Worm (Caenorhabditis elegans) whole organism, L2 larva: Measurements from ENCODE around the gene brp-1.

Experiments used
- C34F6.9 ChIP-seq: fragments of 150-350 bp; optimal IDR thresholded peaks from 2 replicates; lab custom pipeline; 2014; ENCODE audit warnings: missing biosample characterization, missing genetic modification characterization
- F13H6.1 ChIP-seq: sonication (generic microtip); optimal IDR thresholded peaks from 2 replicates; lab custom pipeline; 2016; ENCODE audit warnings: missing genetic modification characterization, missing compliant biosample characterization
- R02D3.7 ChIP-seq: fragments of 150-350 bp; optimal IDR thresholded peaks from 2 replicates; lab custom pipeline; 2014; ENCODE audit warnings: missing biosample characterization, missing genetic modification characterization
- Y55F3AM.14 ChIP-seq: fragments of 200-800 bp; sonication (Bioruptor generic); optimal IDR thresholded peaks from 2 replicates; lab custom pipeline; 2018; ENCODE audit warnings: mild to moderate bottlenecking, missing genetic modification characterization, missing compliant biosample characterization
- ZK546.5 ChIP-seq: sonication (generic microtip); optimal IDR thresholded peaks from 2 replicates; lab custom pipeline; 2017; ENCODE audit warnings: missing biosample characterization, missing genetic modification characterization
- alr-1 ChIP-seq: fragments of 150-350 bp; optimal IDR thresholded peaks from 2 replicates; lab custom pipeline; 2014; ENCODE audit warnings: missing biosample characterization, missing genetic modification characterization
- blmp-1 ChIP-seq: sonication (generic microtip); optimal IDR thresholded peaks from 2 replicates; lab custom pipeline; 2017; ENCODE audit warnings: missing genetic modification characterization, mild to moderate bottlenecking, missing compliant biosample characterization, antibody characterized with exemption, moderate library complexity; ENCODE audit not compliant: insufficient read depth
- ceh-16 ChIP-seq: fragments of 150-350 bp; optimal IDR thresholded peaks from 2 replicates; lab custom pipeline; 2014; ENCODE audit warnings: missing biosample characterization, missing genetic modification characterization
- ceh-82 ChIP-seq: fragments of 150-350 bp; optimal IDR thresholded peaks from 2 replicates; lab custom pipeline; 2014; ENCODE audit warnings: missing biosample characterization, missing genetic modification characterization
- crh-2 ChIP-seq: sonication (generic microtip); optimal IDR thresholded peaks from 2 replicates; lab custom pipeline; 2017; ENCODE audit warnings: missing biosample characterization, missing genetic modification characterization
- elt-3 ChIP-seq: sonication (generic microtip); optimal IDR thresholded peaks from 2 replicates; lab custom pipeline; 2017; ENCODE audit warnings: missing biosample characterization, missing genetic modification characterization
- fos-1 ChIP-seq: fragments of 150-350 bp; optimal IDR thresholded peaks from 2 replicates; lab custom pipeline; 2014; ENCODE audit warnings: missing biosample characterization, missing genetic modification characterization
- gmeb-1 ChIP-seq: fragments of 150-350 bp; optimal IDR thresholded peaks from 2 replicates; lab custom pipeline; 2014; ENCODE audit warnings: missing biosample characterization, missing genetic modification characterization
- lin-11 ChIP-seq: fragments of 150-350 bp; sonication (generic microtip); optimal IDR thresholded peaks from 2 replicates; lab custom pipeline; 2014; ENCODE audit warnings: missing biosample characterization, missing genetic modification characterization, inconsistent platforms, mixed read lengths
- lin-13 ChIP-seq: fragments of 150-350 bp; optimal IDR thresholded peaks from 2 replicates; lab custom pipeline; 2014; ENCODE audit warnings: missing biosample characterization, missing genetic modification reagents, missing genetic modification characterization
- lin-39 ChIP-seq: fragments of 150-350 bp; optimal IDR thresholded peaks from 2 replicates; lab custom pipeline; 2014; ENCODE audit warnings: missing biosample characterization, missing genetic modification reagents, missing genetic modification characterization
- lsy-2 ChIP-seq, 2 experiments: fragments of 150-350 bp in 1 of 2; sonication (generic microtip) in 1 of 2; optimal IDR thresholded peaks; 2 replicates each; lab custom pipeline; 2014 to 2017; ENCODE audit warnings: missing biosample characterization in 2 of 2, missing genetic modification characterization in 2 of 2
- mdl-1 ChIP-seq, 2 experiments: fragments of 150-350 bp in 1 of 2; sonication (generic microtip) in 1 of 2; optimal IDR thresholded peaks; 2 replicates each; lab custom pipeline; 2017; ENCODE audit warnings: missing biosample characterization in 2 of 2, missing genetic modification characterization in 2 of 2
- nhr-10 ChIP-seq: sonication (generic microtip); optimal IDR thresholded peaks from 2 replicates; lab custom pipeline; 2017; ENCODE audit warnings: missing biosample characterization, missing genetic modification characterization
- nhr-11 ChIP-seq: fragments of 150-350 bp; optimal IDR thresholded peaks from 2 replicates; lab custom pipeline; 2014; ENCODE audit warnings: missing biosample characterization, missing genetic modification characterization
- nhr-12 ChIP-seq: fragments of 150-350 bp; optimal IDR thresholded peaks from 2 replicates; lab custom pipeline; 2014; ENCODE audit warnings: missing biosample characterization, missing genetic modification characterization
- nhr-129 ChIP-seq: fragments of 150-350 bp; optimal IDR thresholded peaks from 2 replicates; lab custom pipeline; 2014; ENCODE audit warnings: missing biosample characterization, missing genetic modification characterization
- nhr-21 ChIP-seq: fragments of 150-350 bp; optimal IDR thresholded peaks from 2 replicates; lab custom pipeline; 2014; ENCODE audit warnings: missing biosample characterization, missing genetic modification characterization
- nhr-23 ChIP-seq: fragments of 150-350 bp; optimal IDR thresholded peaks from 2 replicates; lab custom pipeline; 2014; ENCODE audit warnings: missing biosample characterization, missing genetic modification reagents, missing genetic modification characterization
- nhr-237 ChIP-seq: fragments of 150-350 bp; optimal IDR thresholded peaks from 2 replicates; lab custom pipeline; 2014; ENCODE audit warnings: missing biosample characterization, missing genetic modification characterization
- nhr-25 ChIP-seq: fragments of 150-350 bp; sonication (generic microtip); optimal IDR thresholded peaks from 3 replicates; lab custom pipeline; 2014; ENCODE audit warnings: missing biosample characterization, missing genetic modification characterization
- peb-1 ChIP-seq: fragments of 150-350 bp; optimal IDR thresholded peaks from 2 replicates; lab custom pipeline; 2014; ENCODE audit warnings: missing biosample characterization, missing genetic modification characterization
- sem-4 ChIP-seq: fragments of 150-350 bp; optimal IDR thresholded peaks from 2 replicates; lab custom pipeline; 2014; ENCODE audit warnings: missing biosample characterization, missing genetic modification reagents, missing genetic modification characterization
- sma-3 ChIP-seq: sonication (generic microtip); optimal IDR thresholded peaks from 2 replicates; lab custom pipeline; 2016; ENCODE audit warnings: missing genetic modification reagents, missing genetic modification characterization, missing compliant biosample characterization
- sma-9 ChIP-seq, 2 experiments: fragments of 150-350 bp in 1 of 2; sonication (generic microtip) in 1 of 2; optimal IDR thresholded peaks; 2 replicates each; lab custom pipeline; 2014 to 2016; ENCODE audit warnings: missing genetic modification characterization in 2 of 2, mild to moderate bottlenecking in 1 of 2, missing biosample characterization in 1 of 2, missing compliant biosample characterization in 1 of 2, missing genetic modification reagents in 1 of 2, moderate library complexity in 1 of 2
- snpc-4 ChIP-seq: fragments of 150-350 bp; optimal IDR thresholded peaks from 2 replicates; lab custom pipeline; 2014; ENCODE audit warnings: missing biosample characterization, missing genetic modification characterization
- unc-39 ChIP-seq: fragments of 150-350 bp; optimal IDR thresholded peaks from 2 replicates; lab custom pipeline; 2014; ENCODE audit warnings: missing biosample characterization, missing genetic modification characterization
- unc-55 ChIP-seq: fragments of 150-350 bp; sonication (generic microtip); optimal IDR thresholded peaks from 3 replicates; lab custom pipeline; 2014; ENCODE audit warnings: missing biosample characterization, missing genetic modification reagents, missing genetic modification characterization
- unc-62 ChIP-seq: fragments of 150-350 bp; optimal IDR thresholded peaks from 2 replicates; lab custom pipeline; 2014; ENCODE audit warnings: missing biosample characterization, missing genetic modification reagents, missing genetic modification characterization
- zag-1 ChIP-seq: fragments of 150-350 bp; optimal IDR thresholded peaks from 2 replicates; lab custom pipeline; 2014; ENCODE audit warnings: missing biosample characterization, missing genetic modification characterization
- ztf-1 ChIP-seq: fragments of 200-800 bp; sonication (Bioruptor generic); conservative IDR thresholded peaks from 2 replicates; pipeline ENCODE4 v1.3.6; 2022; ENCODE audit warnings: missing genetic modification characterization, missing compliant biosample characterization

Gene brp-1

ce11 chrIII:12037217-12037616 lies 16.9 kb downstream of the brp-1 start:
- TF ChIP-seq lin-11 (tag; lab: Kevin White, UChicago) = no peak
- TF ChIP-seq nhr-25 = no peak
- TF ChIP-seq nhr-10 = no peak
- TF ChIP-seq nhr-129 = no peak
- TF ChIP-seq fos-1 (tag; lab: Kevin White, UChicago) = no peak
- no peak for TF ChIP-seq gmeb-1 (tag; lab: Kevin White, UChicago)
- no peak for TF ChIP-seq ZK546.5 (tag; lab: Kevin White, UChicago)
- TF ChIP-seq C34F6.9 (tag; lab: Kevin White, UChicago) = no peak
- TF ChIP-seq peb-1 (tag; lab: Kevin White, UChicago) = no peak
- no peak for TF ChIP-seq nhr-21 (tag; lab: Kevin White, UChicago)
- TF ChIP-seq nhr-237 (tag; lab: Kevin White, UChicago) = no peak
- no peak for TF ChIP-seq sma-9 (GFP tag; optimal IDR thresholded peaks at IDR 0.05; lab: Kevin White, UChicago)
- TF ChIP-seq sma-9 (tag; optimal IDR thresholded peaks at IDR 0.05; lab: Kevin White, UChicago) = no peak
- no peak for TF ChIP-seq lsy-2 (tag; optimal IDR thresholded peaks at IDR 0.05; lab: Kevin White, UChicago)
- TF ChIP-seq F13H6.1 (tag; lab: Kevin White, UChicago) = no peak
- TF ChIP-seq ceh-82 = no peak
- no peak for TF ChIP-seq alr-1 (tag; lab: Kevin White, UChicago)
- TF ChIP-seq elt-3 (tag; lab: Kevin White, UChicago) = no peak
- TF ChIP-seq unc-62 (GFP tag; lab: Kevin White, UChicago) = no peak
- TF ChIP-seq nhr-11 (tag; lab: Kevin White, UChicago) = no peak
- no peak for TF ChIP-seq blmp-1 (tag; lab: Kevin White, UChicago)
- TF ChIP-seq, all 48 proteins: peak for 0

ce11 chrIII:12040999-12041398 lies 20.6 kb downstream of the brp-1 start, which contains the start of gene Y79H2A.4:
Y79H2A.4 (plus strand) TSS chrIII:12041299.
- no peak for TF ChIP-seq R02D3.7 (tag; lab: Kevin White, UChicago)
- TF ChIP-seq F13H6.1 (tag; lab: Kevin White, UChicago) = no peak
- TF ChIP-seq blmp-1 (tag; lab: Kevin White, UChicago) = no peak
- no peak for TF ChIP-seq unc-55 (GFP tag; lab: Kevin White, UChicago)
- TF ChIP-seq nhr-129 = no peak
- no peak for TF ChIP-seq unc-62 (GFP tag; lab: Kevin White, UChicago)
- no peak for TF ChIP-seq mdl-1 (tag; optimal IDR thresholded peaks at IDR 0.05; lab: Kevin White, UChicago)
- no peak for TF ChIP-seq snpc-4
- no peak for TF ChIP-seq lin-39 (tag; lab: Kevin White, UChicago)
- no peak for TF ChIP-seq ceh-16 (tag; lab: Kevin White, UChicago)
- TF ChIP-seq nhr-12 (tag; lab: Kevin White, UChicago) = no peak
- no peak for TF ChIP-seq gmeb-1 (tag; lab: Kevin White, UChicago)
- no peak for TF ChIP-seq C34F6.9 (tag; lab: Kevin White, UChicago)
- no peak for TF ChIP-seq lin-13 (GFP tag; lab: Kevin White, UChicago)
- no peak for TF ChIP-seq unc-39
- no peak for TF ChIP-seq nhr-21 (tag; lab: Kevin White, UChicago)
- no peak for TF ChIP-seq nhr-11 (tag; lab: Kevin White, UChicago)
- no peak for TF ChIP-seq nhr-237 (tag; lab: Kevin White, UChicago)
- TF ChIP-seq elt-3 (tag; lab: Kevin White, UChicago) = no peak
- TF ChIP-seq sem-4 (tag; lab: Kevin White, UChicago) = no peak
- TF ChIP-seq, all 48 proteins: peak for 0

- TF ChIP-seq nhr-129 (no peak), ZK546.5 (tag; lab: Kevin White, UChicago) (no peak), snpc-4 (no peak), Y55F3AM.14 (GFP tag; lab: Kevin White, UChicago) (no peak), lin-13 (GFP tag; lab: Kevin White, UChicago) (no peak), crh-2 (tag; lab: Kevin White, UChicago) (no peak), sma-3 (GFP tag; lab: Kevin White, UChicago) (no peak), peb-1 (tag; lab: Kevin White, UChicago) (no peak), unc-39 (no peak), ztf-1 (no peak), lin-11 (tag; lab: Kevin White, UChicago) (no peak), zag-1 (tag; lab: Kevin White, UChicago) (no peak), nhr-23 (tag; lab: Kevin White, UChicago) (no peak), unc-62 (GFP tag; lab: Kevin White, UChicago) (no peak), ceh-16 (tag; lab: Kevin White, UChicago) (no peak)
- TF ChIP-seq, all 48 proteins: peak for 0
Observed at ce11 chrIII:12052206-12052605, 31.9 kb downstream of the brp-1 start, which contains the start of gene Y79H2A.3. Y79H2A.3 (minus strand) TSS chrIII:12052306.
